Worm (Caenorhabditis elegans): ENCODE measurements around the gene tbx-39.
"Not testable (repeated sequence)": the region's sequence is repeated elsewhere in the genome, so short reads cannot be mapped to it uniquely, and the experiment has no call there.

The tbx-39 gene

DNA sequence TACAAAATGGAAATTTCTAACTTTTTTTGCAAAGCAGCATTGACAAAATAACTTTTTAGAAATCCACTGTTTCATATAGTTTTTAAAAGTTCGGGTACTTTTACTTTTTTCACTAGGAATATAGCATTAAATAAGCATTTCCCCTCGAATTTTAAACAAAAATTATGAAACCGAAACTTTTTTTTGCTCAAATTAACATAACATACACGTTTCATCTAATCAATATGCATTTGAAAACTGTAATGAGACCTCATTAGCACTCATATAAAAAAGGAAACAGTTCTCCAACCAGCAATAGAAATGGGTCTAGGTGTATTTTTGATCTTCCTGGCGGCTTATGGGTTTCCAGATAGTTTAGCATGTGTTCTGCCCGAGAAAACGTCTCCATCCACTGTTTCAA, 29.7 kb upstream of the tbx-39 start, which contains the start of gene Y73F8A.10:
Y73F8A.10 (plus strand) TSS at position 301 of the 400 bp plus-strand sequence.
- TF ChIP-seq sea-1 (GFP tag; conservative IDR thresholded peaks at IDR 0.05) = no peak
- no peak for TF ChIP-seq F13C5.2 (tag; optimal IDR thresholded peaks at IDR 0.05)
- no peak for TF ChIP-seq ceh-36 (tag; optimal IDR thresholded peaks at IDR 0.05)
- no peak for TF ChIP-seq tbx-37 (GFP tag; conservative IDR thresholded peaks at IDR 0.05)
- TF ChIP-seq scrt-1 (GFP tag; IDR thresholded peaks at IDR 0.05) = no peak
- TF ChIP-seq hmg-4 (GFP tag; optimal IDR thresholded peaks at IDR 0.05) = no peak
- no peak for TF ChIP-seq ama-1 (optimal IDR thresholded peaks at IDR 0.05)
- no peak for TF ChIP-seq hmbx-1 (tag; optimal IDR thresholded peaks at IDR 0.05)
- TF ChIP-seq ceh-13 (GFP tag; optimal IDR thresholded peaks at IDR 0.05) = no peak
- no peak for TF ChIP-seq ets-7 (tag; optimal IDR thresholded peaks at IDR 0.05)
- no peak for TF ChIP-seq flt-1 (GFP tag; IDR thresholded peaks at IDR 0.05)
- TF ChIP-seq hnd-1 (tag; optimal IDR thresholded peaks at IDR 0.05) = no peak
- no peak for TF ChIP-seq tbx-11 (GFP tag; IDR thresholded peaks at IDR 0.05)
- no peak for TF ChIP-seq aly-1 (tag; optimal IDR thresholded peaks at IDR 0.05)
- no peak for TF ChIP-seq B0310.2 (tag; optimal IDR thresholded peaks at IDR 0.05)
- no peak for TF ChIP-seq pes-1 (GFP tag; IDR thresholded peaks at IDR 0.05)
- TF ChIP-seq tra-4 (tag; optimal IDR thresholded peaks at IDR 0.05) = no peak

- no peak for TF ChIP-seq ceh-36 (tag; optimal IDR thresholded peaks at IDR 0.05)
- no peak for TF ChIP-seq hnd-1 (tag; optimal IDR thresholded peaks at IDR 0.05)
- TF ChIP-seq pes-1 (GFP tag; IDR thresholded peaks at IDR 0.05) = no peak
- TF ChIP-seq F13C5.2 (tag; optimal IDR thresholded peaks at IDR 0.05) = no peak
- no peak for TF ChIP-seq scrt-1 (GFP tag; IDR thresholded peaks at IDR 0.05)
- TF ChIP-seq ceh-13 (GFP tag; optimal IDR thresholded peaks at IDR 0.05) = no peak
- no peak for TF ChIP-seq ama-1 (optimal IDR thresholded peaks at IDR 0.05)
- no peak for TF ChIP-seq hmg-4 (GFP tag; optimal IDR thresholded peaks at IDR 0.05)
- TF ChIP-seq B0310.2 (tag; optimal IDR thresholded peaks at IDR 0.05) = no peak
- no peak for TF ChIP-seq aly-1 (tag; optimal IDR thresholded peaks at IDR 0.05)
Observed at ce11 chrIV:15300041-15300440, 23.7 kb upstream of the tbx-39 start.

DNA sequence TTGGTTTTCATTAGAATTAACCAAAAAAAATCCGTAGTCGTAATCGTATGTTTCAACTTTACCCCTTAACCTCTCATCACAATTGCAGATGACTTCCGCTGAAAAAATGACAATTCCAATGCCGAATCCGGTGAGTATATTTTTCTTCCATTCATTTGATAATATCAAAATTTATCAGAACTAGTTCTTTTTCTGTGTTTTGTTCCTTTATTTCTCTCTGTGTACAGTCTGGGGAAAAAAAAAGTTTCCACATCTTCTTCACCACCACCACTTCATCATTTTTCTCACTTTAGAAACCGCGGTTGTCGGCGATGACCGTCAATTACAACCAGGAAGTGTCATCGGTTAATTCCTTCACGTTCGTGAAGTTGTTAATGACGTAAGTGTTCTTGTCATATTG, 21.5 kb upstream of the tbx-39 start, which contains the start of gene best-21:
best-21 (plus strand) TSS at position 301 of the 400 bp plus-strand sequence.
- TF ChIP-seq ama-1 (optimal IDR thresholded peaks at IDR 0.05) = no peak
- no peak for TF ChIP-seq sea-1 (GFP tag; conservative IDR thresholded peaks at IDR 0.05)
- TF ChIP-seq scrt-1 (GFP tag; IDR thresholded peaks at IDR 0.05) = no peak
- TF ChIP-seq hnd-1 (tag; optimal IDR thresholded peaks at IDR 0.05) = no peak
- no peak for TF ChIP-seq tra-4 (tag; optimal IDR thresholded peaks at IDR 0.05)
- no peak for TF ChIP-seq ceh-13 (GFP tag; optimal IDR thresholded peaks at IDR 0.05)
- no peak for TF ChIP-seq aly-1 (tag; optimal IDR thresholded peaks at IDR 0.05)
- TF ChIP-seq tbx-37 (GFP tag; conservative IDR thresholded peaks at IDR 0.05) = no peak
- TF ChIP-seq F13C5.2 (tag; optimal IDR thresholded peaks at IDR 0.05) = no peak

DNA sequence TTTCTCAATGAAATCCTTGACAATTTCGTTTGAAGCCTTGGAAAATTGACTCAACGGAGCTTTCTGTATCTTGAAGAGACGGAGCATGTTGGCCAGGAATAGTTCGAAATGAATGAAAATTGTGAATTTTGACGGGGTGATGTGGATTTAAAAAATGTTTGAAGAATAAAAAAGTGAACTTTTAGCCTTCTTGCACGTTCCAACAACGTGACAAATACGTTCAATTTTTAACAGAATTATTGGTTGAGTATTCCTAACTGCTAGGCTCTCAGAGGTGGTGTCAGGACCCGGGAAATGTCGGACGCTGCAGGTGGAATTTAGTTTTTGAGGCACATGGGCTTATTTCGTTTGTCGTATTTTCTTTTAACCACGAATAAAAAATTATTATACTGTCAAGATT, 12.1 kb upstream of the tbx-39 start, which contains the start of gene Y73F8A.12:
Y73F8A.12 (minus strand) TSS at position 101 of the 400 bp plus-strand sequence.
- not testable (repeated sequence) for TF ChIP-seq hmbx-1 (tag; optimal IDR thresholded peaks at IDR 0.05); ama-1 (optimal IDR thresholded peaks at IDR 0.05); pes-1 (GFP tag; IDR thresholded peaks at IDR 0.05)

DNA sequence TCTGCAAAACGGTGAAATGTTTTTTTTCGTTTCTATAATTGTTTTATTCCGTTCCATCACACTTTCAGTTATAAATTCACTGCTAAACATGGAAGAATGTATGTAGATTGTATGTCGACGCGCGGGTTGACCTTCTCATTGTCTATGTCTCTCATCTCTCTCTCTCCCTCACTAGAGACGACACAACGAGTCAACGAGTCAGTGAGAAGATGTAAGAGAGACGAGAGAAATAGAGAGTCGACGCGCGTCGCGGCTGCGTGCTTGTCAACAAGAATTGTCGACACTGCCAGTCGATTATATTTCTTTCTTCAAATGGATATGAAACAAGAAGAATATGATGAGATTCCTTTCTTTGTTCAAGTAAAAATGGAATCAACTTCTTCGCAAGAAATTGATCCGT, 11.7 kb upstream of the tbx-39 start, which contains the start of gene Y73F8A.13:
Y73F8A.13 (plus strand) TSS at position 240 of the 400 bp plus-strand sequence.
- TF ChIP-seq ama-1 (optimal IDR thresholded peaks at IDR 0.05) = no peak
- no peak for TF ChIP-seq tra-4 (tag; optimal IDR thresholded peaks at IDR 0.05)

DNA sequence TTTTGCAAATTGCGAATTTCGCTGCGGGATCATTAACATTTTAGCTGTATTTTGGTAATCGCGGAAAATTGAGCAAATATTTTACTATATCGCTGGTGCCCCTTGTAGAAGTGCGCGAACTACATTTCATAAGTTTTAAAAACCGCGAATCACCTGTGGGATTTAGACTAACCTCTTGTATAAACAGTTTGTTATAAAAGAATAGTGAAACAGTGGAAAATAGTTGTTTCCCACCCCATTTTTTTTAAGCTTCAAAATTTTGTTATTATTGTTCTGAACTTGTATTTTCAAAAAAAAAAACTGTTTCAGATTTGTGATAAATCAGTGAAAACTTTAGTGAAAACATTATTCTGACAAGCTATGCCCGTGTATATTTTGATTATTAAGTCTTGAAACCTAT, 8.2 kb upstream of the tbx-39 start:
- TF ChIP-seq scrt-1 (GFP tag; IDR thresholded peaks at IDR 0.05) = no peak
- no peak for TF ChIP-seq hnd-1 (tag; optimal IDR thresholded peaks at IDR 0.05)
- no peak for TF ChIP-seq B0310.2 (tag; optimal IDR thresholded peaks at IDR 0.05)
- TF ChIP-seq sea-1 (GFP tag; conservative IDR thresholded peaks at IDR 0.05) = no peak
- TF ChIP-seq hmg-4 (GFP tag; optimal IDR thresholded peaks at IDR 0.05) = no peak
- TF ChIP-seq ceh-13 (GFP tag; optimal IDR thresholded peaks at IDR 0.05) = no peak
- no peak for TF ChIP-seq pes-1 (GFP tag; IDR thresholded peaks at IDR 0.05)
- TF ChIP-seq F13C5.2 (tag; optimal IDR thresholded peaks at IDR 0.05) = no peak
- TF ChIP-seq hmbx-1 (tag; optimal IDR thresholded peaks at IDR 0.05) = no peak
- TF ChIP-seq ceh-36 (tag; optimal IDR thresholded peaks at IDR 0.05) = no peak
- no peak for TF ChIP-seq tbx-37 (GFP tag; conservative IDR thresholded peaks at IDR 0.05)
- no peak for TF ChIP-seq tra-4 (tag; optimal IDR thresholded peaks at IDR 0.05)
- no peak for TF ChIP-seq ama-1 (optimal IDR thresholded peaks at IDR 0.05)
- TF ChIP-seq tbx-11 (GFP tag; IDR thresholded peaks at IDR 0.05) = no peak
- no peak for TF ChIP-seq aly-1 (tag; optimal IDR thresholded peaks at IDR 0.05)
- TF ChIP-seq flt-1 (GFP tag; IDR thresholded peaks at IDR 0.05) = no peak
- no peak for TF ChIP-seq ets-7 (tag; optimal IDR thresholded peaks at IDR 0.05)

- not testable (repeated sequence) for TF ChIP-seq aly-1 (tag; optimal IDR thresholded peaks at IDR 0.05); ceh-36 (tag; optimal IDR thresholded peaks at IDR 0.05); scrt-1 (GFP tag; IDR thresholded peaks at IDR 0.05)
Observed at ce11 chrIV:15318982-15319381, 4.7 kb upstream of the tbx-39 start, which contains the start of gene Y73F8A.14. Y73F8A.14 (minus strand) TSS chrIV:15319082.

DNA sequence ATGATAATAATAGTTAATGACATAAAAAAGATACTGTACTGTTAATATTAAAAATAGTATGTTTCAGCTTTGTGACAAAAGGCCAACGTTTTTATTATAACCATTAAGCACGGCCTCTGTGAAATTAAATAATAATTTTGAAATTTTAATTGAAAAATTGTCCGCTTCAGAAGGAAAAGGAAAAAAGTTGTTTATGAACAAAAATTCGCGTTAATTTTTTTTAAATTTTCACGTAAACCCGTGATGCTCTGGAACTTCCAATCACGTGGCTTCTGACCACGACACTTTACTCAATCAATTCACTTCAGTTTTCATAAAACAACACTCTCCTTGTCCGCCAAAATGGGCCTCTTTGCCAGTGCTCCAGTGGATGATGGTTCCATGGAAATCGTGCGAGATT, 2.4 kb upstream of the tbx-39 start, which contains the start of gene Y73F8A.15:
Y73F8A.15 (plus strand) TSS at position 301 of the 400 bp plus-strand sequence.
- TF ChIP-seq F13C5.2 (tag; optimal IDR thresholded peaks at IDR 0.05) = no peak
- no peak for TF ChIP-seq hmg-4 (GFP tag; optimal IDR thresholded peaks at IDR 0.05)
- no peak for TF ChIP-seq pes-1 (GFP tag; IDR thresholded peaks at IDR 0.05)
- TF ChIP-seq scrt-1 (GFP tag; IDR thresholded peaks at IDR 0.05) = no peak
- no peak for TF ChIP-seq tbx-37 (GFP tag; conservative IDR thresholded peaks at IDR 0.05)
- no peak for TF ChIP-seq tra-4 (tag; optimal IDR thresholded peaks at IDR 0.05)
